Worm (Caenorhabditis elegans) whole organism, L3 larva: ENCODE data around the gene F57F4.1.

Experiments used
- ZK546.5 ChIP-seq: sonication (generic microtip); optimal IDR thresholded peaks from 2 replicates; lab custom pipeline; 2017; ENCODE audit warnings: missing biosample characterization, missing genetic modification characterization
- aly-2 ChIP-seq: fragments of 150-350 bp; optimal IDR thresholded peaks from 2 replicates; lab custom pipeline; 2014; ENCODE audit warnings: missing biosample characterization, missing genetic modification characterization
- ama-1 ChIP-seq: fragments of 150-350 bp; optimal IDR thresholded peaks from 2 replicates; lab custom pipeline; 2018
- egl-27 ChIP-seq: sonication (generic microtip); optimal IDR thresholded peaks from 4 replicates; lab custom pipeline; 2017; ENCODE audit warnings: missing biosample characterization, missing genetic modification reagents, missing genetic modification characterization
- elt-2 ChIP-seq: sonication (generic microtip); optimal IDR thresholded peaks from 2 replicates; lab custom pipeline; 2016; ENCODE audit warnings: missing genetic modification reagents, mild to moderate bottlenecking, missing genetic modification characterization, missing compliant biosample characterization
- elt-3 ChIP-seq, 3 experiments: fragments of 150-350 bp in 1 of 3; sonication (generic microtip) in 2 of 3; optimal IDR thresholded peaks; 2 replicates in 2 of 3; 4 replicates in 1 of 3; lab custom pipeline; 2014 to 2017; ENCODE audit warnings: missing biosample characterization in 3 of 3, missing genetic modification characterization in 3 of 3
- eor-1 ChIP-seq, 2 experiments: fragments of 150-350 bp; optimal IDR thresholded peaks; 2 replicates each; lab custom pipeline; 2014 to 2018; ENCODE audit warnings: missing biosample characterization in 2 of 2, missing genetic modification characterization in 2 of 2
- fkh-10 ChIP-seq: sonication (generic microtip); optimal IDR thresholded peaks from 2 replicates; lab custom pipeline; 2017; ENCODE audit warnings: missing biosample characterization, missing genetic modification reagents, missing genetic modification characterization
- hmg-11 ChIP-seq: sonication (generic microtip); optimal IDR thresholded peaks from 2 replicates; lab custom pipeline; 2016; ENCODE audit warnings: missing genetic modification characterization, missing compliant biosample characterization
- jun-1 ChIP-seq: fragments of 150-350 bp; optimal IDR thresholded peaks from 2 replicates; lab custom pipeline; 2014; ENCODE audit warnings: missing biosample characterization, missing genetic modification reagents, missing genetic modification characterization
- lin-15B ChIP-seq: fragments of 150-350 bp; optimal IDR thresholded peaks from 2 replicates; lab custom pipeline; 2014; ENCODE audit warnings: missing biosample characterization, missing genetic modification characterization
- lin-39 ChIP-seq: fragments of 150-350 bp; optimal IDR thresholded peaks from 2 replicates; lab custom pipeline; 2018; ENCODE audit warnings: missing biosample characterization, missing genetic modification reagents, missing genetic modification characterization
- lsy-12 ChIP-seq: sonication (generic microtip); optimal IDR thresholded peaks from 2 replicates; lab custom pipeline; 2016; ENCODE audit warnings: mild to moderate bottlenecking, missing genetic modification characterization, missing compliant biosample characterization
- mdl-1 ChIP-seq: fragments of 150-350 bp; optimal IDR thresholded peaks from 2 replicates; lab custom pipeline; 2014; ENCODE audit warnings: missing biosample characterization, missing genetic modification characterization
- mml-1 ChIP-seq: fragments of 150-350 bp; sonication (generic microtip); optimal IDR thresholded peaks from 3 replicates; lab custom pipeline; 2014; ENCODE audit warnings: missing biosample characterization, missing genetic modification characterization
- nhr-11 ChIP-seq: fragments of 150-350 bp; optimal IDR thresholded peaks from 2 replicates; lab custom pipeline; 2014; ENCODE audit warnings: missing biosample characterization, missing genetic modification characterization
- nhr-23 ChIP-seq: fragments of 150-350 bp; optimal IDR thresholded peaks from 2 replicates; lab custom pipeline; 2014; ENCODE audit warnings: missing biosample characterization, missing genetic modification reagents, missing genetic modification characterization
- nhr-25 ChIP-seq: sonication (generic microtip); optimal IDR thresholded peaks from 2 replicates; lab custom pipeline; 2017; ENCODE audit warnings: missing biosample characterization, missing genetic modification characterization
- nhr-43 ChIP-seq: sonication (generic microtip); optimal IDR thresholded peaks from 2 replicates; lab custom pipeline; 2016; ENCODE audit warnings: mild to moderate bottlenecking, missing genetic modification characterization, missing compliant biosample characterization; ENCODE audit not compliant: poor library complexity, severe bottlenecking
- nhr-67 ChIP-seq: fragments of 150-350 bp; optimal IDR thresholded peaks from 2 replicates; lab custom pipeline; 2014; ENCODE audit warnings: missing biosample characterization, missing genetic modification characterization
- nhr-77 ChIP-seq: fragments of 150-350 bp; optimal IDR thresholded peaks from 2 replicates; lab custom pipeline; 2014; ENCODE audit warnings: missing biosample characterization, missing genetic modification characterization
- pha-4 ChIP-seq: fragments of 150-350 bp; optimal IDR thresholded peaks from 2 replicates; lab custom pipeline; 2014; ENCODE audit warnings: missing biosample characterization, missing genetic modification reagents, missing genetic modification characterization
- pqm-1 ChIP-seq: fragments of 150-350 bp; optimal IDR thresholded peaks from 2 replicates; lab custom pipeline; 2017; ENCODE audit warnings: missing biosample characterization, missing genetic modification characterization, inconsistent platforms
- sea-2 ChIP-seq: fragments of 150-350 bp; sonication (generic microtip); optimal IDR thresholded peaks from 4 replicates; lab custom pipeline; 2014; ENCODE audit warnings: missing biosample characterization, missing genetic modification reagents, missing genetic modification characterization
- skn-1 ChIP-seq: fragments of 150-350 bp; optimal IDR thresholded peaks from 2 replicates; lab custom pipeline; 2014; ENCODE audit warnings: missing biosample characterization, missing genetic modification characterization
- snpc-4 ChIP-seq: fragments of 150-350 bp; optimal IDR thresholded peaks from 2 replicates; lab custom pipeline; 2014; ENCODE audit warnings: missing biosample characterization, missing genetic modification characterization
- tbx-2 ChIP-seq: sonication (generic microtip); optimal IDR thresholded peaks from 2 replicates; lab custom pipeline; 2016; ENCODE audit warnings: mild to moderate bottlenecking, missing genetic modification characterization, missing compliant biosample characterization
- unc-39 ChIP-seq: sonication (generic microtip); optimal IDR thresholded peaks from 4 replicates; lab custom pipeline; 2017; ENCODE audit warnings: missing biosample characterization, missing genetic modification characterization
- unc-62 ChIP-seq: fragments of 150-350 bp; sonication (generic microtip); optimal IDR thresholded peaks from 4 replicates; lab custom pipeline; 2014; ENCODE audit warnings: missing biosample characterization, missing genetic modification reagents, missing genetic modification characterization
- ztf-4 ChIP-seq: fragments of 150-350 bp; optimal IDR thresholded peaks from 2 replicates; lab custom pipeline; 2014; ENCODE audit warnings: missing biosample characterization, missing genetic modification characterization

F57F4.1 gene

DNA sequence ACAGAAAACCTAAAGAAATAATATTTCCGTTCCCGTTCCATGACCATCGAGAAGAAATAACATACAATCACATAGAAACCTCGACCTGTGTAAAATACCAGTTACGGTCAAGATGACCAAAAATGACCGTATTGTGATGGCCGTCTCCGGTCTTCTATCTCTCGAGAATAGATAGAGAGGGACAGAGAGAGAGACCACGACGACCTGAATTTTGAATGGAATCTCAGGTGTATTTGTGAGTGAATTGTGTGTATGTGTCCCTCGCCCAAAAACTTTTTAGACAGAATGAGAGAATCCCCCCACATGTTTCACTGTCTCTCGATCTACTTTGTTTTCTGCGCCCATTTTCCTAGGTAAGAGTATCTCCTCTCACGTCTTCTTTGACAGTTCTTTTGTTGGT, 35.5 kb upstream of the F57F4.1 start:
- no peak for TF ChIP-seq lin-15B (tag; lab: Kevin White, UChicago)
- peak; percentile 28 for TF ChIP-seq nhr-23
- no peak for TF ChIP-seq pha-4 (tag; lab: Kevin White, UChicago)
- TF ChIP-seq lsy-12 (tag; lab: Kevin White, UChicago): no peak
- TF ChIP-seq fkh-10: no peak
- TF ChIP-seq nhr-77 (tag; lab: Kevin White, UChicago): no peak
- no peak for TF ChIP-seq ama-1 (lab: Kevin White, UChicago)

ce11 chrV:6355412-6355811, 34.9 kb upstream of the F57F4.1 start:
- peak; percentile 7 for TF ChIP-seq pha-4 (tag; lab: Kevin White, UChicago)
- no peak for TF ChIP-seq sea-2 (GFP tag; lab: Kevin White, UChicago)

- TF ChIP-seq eor-1 (tag; optimal IDR thresholded peaks at IDR 0.05; lab: Kevin White, UChicago) (no peak), hmg-11 (tag; lab: Kevin White, UChicago) (no peak), jun-1 (tag; lab: Kevin White, UChicago) (peak; percentile 13), pqm-1 (tag; lab: Kevin White, UChicago) (peak; percentile 90), pha-4 (tag; lab: Kevin White, UChicago) (peak; percentile 19), elt-2 (tag; lab: Kevin White, UChicago) (peak; percentile 94), fkh-10 (no peak), unc-39 (tag; lab: Kevin White, UChicago) (no peak)
Measured at ce11 chrV:6355975-6356441, 34.3 kb upstream of the F57F4.1 start, which contains the start of gene bcl-11. TSS of gene bcl-11 (plus strand) at chrV:6356025.

DNA sequence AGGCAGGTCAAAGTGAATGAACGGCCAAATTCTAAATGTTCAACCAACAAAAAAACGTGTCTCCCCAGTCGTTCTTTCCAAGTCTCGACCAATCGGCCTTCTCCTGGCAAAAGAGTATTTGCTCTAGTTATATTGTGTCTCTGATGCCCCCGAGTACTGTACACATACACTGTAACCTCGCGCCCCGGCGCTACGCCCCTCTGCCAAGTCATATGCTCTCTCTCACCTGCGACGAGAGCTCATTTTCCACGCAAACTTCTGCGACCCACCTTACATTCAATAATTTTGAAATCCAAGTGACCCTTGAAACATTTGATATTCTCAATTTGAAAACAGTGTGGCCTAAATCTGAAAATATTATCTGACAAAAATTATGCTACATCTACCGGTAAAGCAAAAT, 33.0 kb upstream of the F57F4.1 start:
- TF ChIP-seq pha-4 (tag; lab: Kevin White, UChicago) (peak; percentile 74), nhr-67 (tag; lab: Kevin White, UChicago) (no peak)
- TF ChIP-seq, all 47 proteins: peak for 1

ce11 chrV:6358709-6359108, 31.6 kb upstream of the F57F4.1 start:
- TF ChIP-seq nhr-11 (tag; lab: Kevin White, UChicago) (no peak), pha-4 (tag; lab: Kevin White, UChicago) (peak; percentile 80)

- no peak for TF ChIP-seq nhr-25 (tag; lab: Kevin White, UChicago)
- TF ChIP-seq lin-15B (tag; lab: Kevin White, UChicago): no peak
- peak; percentile 83 for TF ChIP-seq pha-4 (tag; lab: Kevin White, UChicago)
- TF ChIP-seq elt-3 (tag; optimal IDR thresholded peaks at IDR 0.05; lab: Kevin White, UChicago): no peak
Measured at ce11 chrV:6359522-6359921, 30.7 kb upstream of the F57F4.1 start.

- no peak for TF ChIP-seq nhr-67 (tag; lab: Kevin White, UChicago)
- no peak for TF ChIP-seq snpc-4 (tag; lab: Kevin White, UChicago)
- no peak for TF ChIP-seq tbx-2 (tag; lab: Kevin White, UChicago)
- TF ChIP-seq eor-1 (tag; optimal IDR thresholded peaks at IDR 0.05; lab: Kevin White, UChicago): no peak
- TF ChIP-seq mml-1 (tag; lab: Kevin White, UChicago): no peak
- peak; percentile 6 for TF ChIP-seq pha-4 (tag; lab: Kevin White, UChicago)
- TF ChIP-seq pqm-1 (tag; lab: Kevin White, UChicago): no peak
- TF ChIP-seq, all 47 proteins: peak for 1
Measured at ce11 chrV:6361688-6362087, 28.6 kb upstream of the F57F4.1 start.

- TF ChIP-seq unc-62 (GFP tag; lab: Kevin White, UChicago) (no peak), nhr-23 (no peak), nhr-43 (tag; lab: Kevin White, UChicago) (no peak), ztf-4 (tag; lab: Kevin White, UChicago) (no peak), mml-1 (tag; lab: Kevin White, UChicago) (no peak), ZK546.5 (tag; lab: Kevin White, UChicago) (no peak), tbx-2 (tag; lab: Kevin White, UChicago) (no peak), mdl-1 (tag; lab: Kevin White, UChicago) (no peak), fkh-10 (no peak), aly-2 (tag; lab: Kevin White, UChicago) (no peak), skn-1 (tag; lab: Kevin White, UChicago) (no peak), egl-27 (no peak), pqm-1 (tag; lab: Kevin White, UChicago) (peak; percentile 13), lin-39 (tag; lab: Kevin White, UChicago) (no peak), nhr-25 (tag; lab: Kevin White, UChicago) (no peak), eor-1 (tag; optimal IDR thresholded peaks at IDR 0.05; lab: Kevin White, UChicago) (no peak), elt-2 (tag; lab: Kevin White, UChicago) (peak; percentile 51)
Measured at ce11 chrV:6364806-6365205, 25.5 kb upstream of the F57F4.1 start.
